Worm (Caenorhabditis elegans) whole organism, L1 larva: ENCODE data around the gene ced-5.

ENCODE experiments used
- C34B4.2 ChIP-seq: sonication (generic microtip); optimal IDR thresholded peaks from 2 replicates; lab custom pipeline; 2017; ENCODE audit warnings: mild to moderate bottlenecking, missing genetic modification characterization, missing compliant biosample characterization
- aly-2 ChIP-seq: fragments of 150-350 bp; optimal IDR thresholded peaks from 2 replicates; lab custom pipeline; 2014; ENCODE audit warnings: missing biosample characterization, missing genetic modification characterization
- ceh-63 ChIP-seq: fragments of 200-800 bp; sonication (Bioruptor generic); optimal IDR thresholded peaks from 2 replicates; lab custom pipeline; 2018; ENCODE audit warnings: mild to moderate bottlenecking, missing genetic modification characterization, missing compliant biosample characterization
- ceh-88 ChIP-seq: fragments of 200-800 bp; sonication (Bioruptor generic); IDR thresholded peaks from 2 replicates; pipeline ENCODE4 v1.3.6; 2022; ENCODE audit warnings: missing genetic modification characterization, missing compliant biosample characterization
- dsc-1 ChIP-seq: sonication (generic microtip); optimal IDR thresholded peaks from 2 replicates; lab custom pipeline; 2016; ENCODE audit warnings: mild to moderate bottlenecking, missing genetic modification characterization, missing compliant biosample characterization
- efl-1 ChIP-seq, 4 experiments: fragments of 150-350 bp; optimal IDR thresholded peaks in 3 of 4; peaks in 1 of 4; 1 replicate in 1 of 4; 2 replicates in 3 of 4; lab custom pipeline; 2014; ENCODE audit warnings: missing biosample characterization in 2 of 4, missing genetic modification characterization in 2 of 4, missing genetic modification reagents in 2 of 4
- efl-3 ChIP-seq: fragments of 200-800 bp; sonication (Bioruptor generic); optimal IDR thresholded peaks from 2 replicates; lab custom pipeline; 2018; ENCODE audit warnings: mild to moderate bottlenecking, missing genetic modification characterization, missing compliant biosample characterization
- elt-2 ChIP-seq: sonication (generic microtip); optimal IDR thresholded peaks from 2 replicates; lab custom pipeline; 2016; ENCODE audit warnings: missing genetic modification characterization, mild to moderate bottlenecking, inconsistent platforms, missing compliant biosample characterization, missing genetic modification reagents
- fkh-10 ChIP-seq: sonication (generic microtip); optimal IDR thresholded peaks from 2 replicates; lab custom pipeline; 2017; ENCODE audit warnings: missing biosample characterization, missing genetic modification reagents, missing genetic modification characterization
- hlh-17 ChIP-seq: fragments of 200-800 bp; sonication (Bioruptor generic); optimal IDR thresholded peaks from 2 replicates; lab custom pipeline; 2018; ENCODE audit warnings: missing genetic modification characterization, mild to moderate bottlenecking, missing compliant biosample characterization, moderate library complexity, borderline replicate concordance
- hlh-4 ChIP-seq: sonication (generic microtip); optimal IDR thresholded peaks from 2 replicates; lab custom pipeline; 2016; ENCODE audit warnings: mild to moderate bottlenecking, missing genetic modification characterization, missing compliant biosample characterization
- hpl-2 ChIP-seq: fragments of 150-350 bp; optimal IDR thresholded peaks from 2 replicates; lab custom pipeline; 2014; ENCODE audit warnings: missing biosample characterization, missing genetic modification reagents, missing genetic modification characterization
- irx-1 ChIP-seq: sonication (generic microtip); optimal IDR thresholded peaks from 2 replicates; lab custom pipeline; 2016; ENCODE audit warnings: missing genetic modification characterization, missing compliant biosample characterization
- lin-14 ChIP-seq: fragments of 200-800 bp; sonication (Bioruptor generic); optimal IDR thresholded peaks from 2 replicates; lab custom pipeline; 2018; ENCODE audit warnings: mild to moderate bottlenecking, missing genetic modification characterization, moderate library complexity, missing compliant biosample characterization
- lin-15B ChIP-seq: fragments of 150-350 bp; sonication (generic microtip); optimal IDR thresholded peaks from 3 replicates; lab custom pipeline; 2014; ENCODE audit warnings: missing biosample characterization, missing genetic modification characterization
- lin-35 ChIP-seq, 2 experiments: fragments of 150-350 bp; optimal IDR thresholded peaks; 2 replicates each; lab custom pipeline; 2014; ENCODE audit warnings: missing biosample characterization in 2 of 2, missing genetic modification characterization in 2 of 2, missing genetic modification reagents in 2 of 2
- lin-39 ChIP-seq: fragments of 150-350 bp; optimal IDR thresholded peaks from 2 replicates; lab custom pipeline; 2014; ENCODE audit warnings: missing biosample characterization, missing genetic modification reagents, missing genetic modification characterization
- lsy-2 ChIP-seq, 2 experiments: fragments of 150-350 bp; optimal IDR thresholded peaks; 2 replicates each; lab custom pipeline; 2014; ENCODE audit warnings: missing biosample characterization in 2 of 2, missing genetic modification characterization in 2 of 2
- nhr-12 ChIP-seq: sonication (generic microtip); optimal IDR thresholded peaks from 2 replicates; lab custom pipeline; 2017; ENCODE audit warnings: missing biosample characterization, missing genetic modification characterization
- nhr-19 ChIP-seq: fragments of 200-800 bp; sonication (Bioruptor generic); conservative IDR thresholded peaks from 2 replicates; pipeline ENCODE4 v1.3.6; 2022; ENCODE audit warnings: missing genetic modification characterization, missing compliant biosample characterization
- nhr-20 ChIP-seq: sonication (generic microtip); optimal IDR thresholded peaks from 2 replicates; lab custom pipeline; 2016; ENCODE audit warnings: mild to moderate bottlenecking, missing genetic modification characterization, missing compliant biosample characterization
- nhr-47 ChIP-seq: sonication (generic microtip); optimal IDR thresholded peaks from 2 replicates; lab custom pipeline; 2016; ENCODE audit warnings: mild to moderate bottlenecking, missing genetic modification characterization, moderate library complexity, missing compliant biosample characterization
- nhr-76 ChIP-seq: sonication (generic microtip); optimal IDR thresholded peaks from 2 replicates; lab custom pipeline; 2017; ENCODE audit warnings: missing biosample characterization, missing genetic modification characterization
- pqm-1 ChIP-seq: sonication (generic microtip); optimal IDR thresholded peaks from 3 replicates; lab custom pipeline; 2017; ENCODE audit warnings: missing biosample characterization, missing genetic modification characterization
- skn-1 ChIP-seq: fragments of 150-350 bp; optimal IDR thresholded peaks from 2 replicates; lab custom pipeline; 2014; ENCODE audit warnings: missing biosample characterization, missing genetic modification characterization
- snpc-4 ChIP-seq: fragments of 150-350 bp; optimal IDR thresholded peaks from 2 replicates; lab custom pipeline; 2014; ENCODE audit warnings: missing biosample characterization, missing genetic modification characterization
- snu-23 ChIP-seq: sonication (generic microtip); optimal IDR thresholded peaks from 2 replicates; lab custom pipeline; 2016; ENCODE audit warnings: missing genetic modification characterization, missing compliant biosample characterization
- unc-62 ChIP-seq: fragments of 150-350 bp; optimal IDR thresholded peaks from 2 replicates; lab custom pipeline; 2014; ENCODE audit warnings: missing biosample characterization, missing genetic modification reagents, missing genetic modification characterization
- unc-98 ChIP-seq: fragments of 200-800 bp; sonication (Bioruptor generic); IDR thresholded peaks from 2 replicates; pipeline ENCODE4 v1.3.6; 2022; ENCODE audit warnings: missing genetic modification characterization, missing compliant biosample characterization
- zip-4 ChIP-seq: fragments of 200-800 bp; sonication (Bioruptor generic); optimal IDR thresholded peaks from 2 replicates; lab custom pipeline; 2018; ENCODE audit warnings: mild to moderate bottlenecking, missing genetic modification characterization, moderate library complexity, missing compliant biosample characterization
- ztf-11 ChIP-seq, 2 experiments: sonication (generic microtip); optimal IDR thresholded peaks; 2 replicates each; lab custom pipeline; 2016 to 2017; ENCODE audit warnings: missing genetic modification characterization in 2 of 2, missing biosample characterization in 1 of 2, missing compliant biosample characterization in 1 of 2

ced-5 gene

ce11 chrIV:10438901-10439300 lies 45.0 kb upstream of the ced-5 start, which contains the start of gene F13B12.3:
Gene F13B12.3, plus strand, starts transcription at chrIV:10439123.
- TF ChIP-seq lin-14 (peak; percentile 1), elt-2 (tag; lab: Kevin White, UChicago) (peak; percentile 62), pqm-1 (tag; lab: Kevin White, UChicago) (peak; percentile 53), nhr-12 (tag; lab: Kevin White, UChicago) (no peak), ceh-88 (GFP tag; lab: Robert Waterston, UW) (no peak), hlh-4 (no peak), skn-1 (no peak), unc-98 (GFP tag; lab: Robert Waterston, UW) (no peak)
- TF ChIP-seq, all 84 proteins: peak for 3

ce11 chrIV:10442904-10443303 lies 41.0 kb upstream of the ced-5 start:
- TF ChIP-seq efl-1 (optimal IDR thresholded peaks at IDR 0.05; lab: Kevin White, UChicago) (no peak), efl-1 (GFP tag; optimal IDR thresholded peaks at IDR 0.05 in 1 of 2; lab: Kevin White, UChicago) (peak in 1 of 2 experiments; percentile 71), nhr-20 (tag; lab: Kevin White, UChicago) (no peak)

- no peak for TF ChIP-seq snu-23 (GFP tag; lab: Kevin White, UChicago)
- TF ChIP-seq hpl-2 = no peak
- no peak for TF ChIP-seq nhr-76 (tag; lab: Kevin White, UChicago)
- TF ChIP-seq lin-15B = no peak
Observed at ce11 chrIV:10443510-10443909, 40.4 kb upstream of the ced-5 start, which contains the start of gene F13B12.7. Gene F13B12.7, plus strand, starts transcription at chrIV:10443810.

DNA sequence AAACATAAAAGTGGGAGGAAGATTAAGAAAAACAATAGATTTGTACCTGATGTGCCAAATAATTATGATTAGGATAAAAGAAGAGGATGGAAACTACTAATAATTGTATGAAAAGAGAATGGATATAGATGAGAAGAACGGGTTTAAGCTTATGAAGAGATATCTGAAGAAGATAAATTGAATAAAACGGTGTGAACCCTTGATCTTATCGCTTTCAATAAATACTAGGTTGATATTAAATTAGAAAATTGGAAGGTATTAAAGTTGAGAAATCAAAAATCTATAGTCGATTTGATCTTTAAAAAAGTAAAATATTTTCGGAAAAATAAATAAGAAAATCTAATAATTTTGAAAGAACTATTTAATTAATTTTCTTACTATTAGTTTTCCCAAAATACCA lies 34.1 kb upstream of the ced-5 start, which contains the start of gene F13B12.4:
Gene F13B12.4 (minus strand): TSS at position 101 of the 400 bp plus-strand sequence.
- TF ChIP-seq dsc-1 (peak; percentile 42), lin-14 (no peak), ceh-63 (GFP tag; lab: Kevin White, UChicago) (no peak), irx-1 (tag; lab: Kevin White, UChicago) (no peak)

ce11 chrIV:10453001-10453400 lies 30.9 kb upstream of the ced-5 start, which contains the start of gene F01D4.8:
Gene F01D4.8, minus strand, starts transcription at chrIV:10453101.
- TF ChIP-seq lin-14 (no peak), lin-39 (no peak), efl-3 (no peak), unc-62 (GFP tag; lab: Kevin White, UChicago) (no peak), hlh-17 (GFP tag; lab: Kevin White, UChicago) (no peak), snpc-4 (tag; lab: Kevin White, UChicago) (no peak), aly-2 (tag; lab: Kevin White, UChicago) (no peak), lsy-2 (tag; optimal IDR thresholded peaks at IDR 0.05; lab: Kevin White, UChicago) (no peak), ztf-11 (tag; optimal IDR thresholded peaks at IDR 0.05; lab: Kevin White, UChicago) (no peak)

- no peak for TF ChIP-seq nhr-47 (tag; lab: Kevin White, UChicago)
- no peak for TF ChIP-seq lin-35 (GFP tag; optimal IDR thresholded peaks at IDR 0.05; lab: Kevin White, UChicago)
- TF ChIP-seq zip-4 = no peak
- TF ChIP-seq C34B4.2 (tag; lab: Kevin White, UChicago) = no peak
- TF ChIP-seq nhr-19 (GFP tag; lab: Robert Waterston, UW) = no peak
- no peak for TF ChIP-seq fkh-10 (GFP tag; lab: Kevin White, UChicago)
Observed at ce11 chrIV:10457137-10457536, 26.8 kb upstream of the ced-5 start, which contains the start of gene srb-17. Gene srb-17, minus strand, starts transcription at chrIV:10457237.
